Fruit fly (Drosophila melanogaster): ENCODE measurements around the gene CG43679.

DNA sequence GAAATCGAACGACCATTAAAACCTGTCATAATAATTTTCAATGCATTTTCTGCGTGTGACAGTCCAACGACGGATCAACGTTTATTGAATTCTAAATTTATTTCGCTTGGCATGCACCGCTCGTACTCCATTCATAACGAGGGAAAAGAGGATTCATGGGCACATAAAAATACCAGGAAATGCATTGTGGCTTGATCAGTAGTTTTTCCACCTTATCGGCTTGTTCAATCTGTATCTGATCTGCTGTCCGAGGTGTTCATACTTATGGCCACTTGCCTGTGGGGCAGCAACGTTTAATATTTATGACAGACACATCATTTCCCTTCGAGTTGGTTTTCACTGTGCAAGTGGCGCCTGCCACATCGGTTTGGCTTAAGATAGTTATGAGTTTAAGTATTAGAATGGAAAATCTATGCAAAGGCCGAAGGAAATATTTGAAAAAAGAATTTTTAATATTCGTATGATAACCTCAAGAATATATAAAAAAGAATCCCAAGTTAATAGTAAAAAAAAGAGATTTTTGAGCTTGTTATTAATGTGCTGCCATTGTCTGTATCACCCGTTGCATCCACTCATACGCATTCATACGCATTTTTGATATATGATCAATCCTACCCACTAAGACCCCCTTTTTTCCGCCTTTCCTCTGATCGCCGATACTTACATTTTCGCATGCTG is 43.8 kb downstream of the CG43679 start:
- no peak for TF ChIP-seq Dll (optimal IDR thresholded peaks at IDR 0.05)
- TF ChIP-seq pan (optimal IDR thresholded peaks at IDR 0.05): no peak
- TF ChIP-seq usp (GFP tag; optimal IDR thresholded peaks at IDR 0.05): no peak
- no peak for TF ChIP-seq CG8478 (optimal IDR thresholded peaks at IDR 0.05)
